Fruit fly (Drosophila melanogaster) Kc167 (cell line): ENCODE measurements around the gene CG9519.

Experiments
- Myc ChIP-seq: fragments of >200 bp; optimal IDR thresholded peaks from 2 replicates; lab custom pipeline; 2017; ENCODE audit warnings: missing external identifiers
- Sin3A ChIP-seq: fragments of >200 bp; optimal IDR thresholded peaks from 2 replicates; lab custom pipeline; 2018; ENCODE audit warnings: missing external identifiers
- h ChIP-seq: fragments of >200 bp; optimal IDR thresholded peaks from 3 replicates; lab custom pipeline; 2018; ENCODE audit warnings: missing external identifiers
- insv ChIP-seq: fragments of >200 bp; optimal IDR thresholded peaks from 3 replicates; lab custom pipeline; 2018; ENCODE audit warnings: missing external identifiers
- psq ChIP-seq: fragments of >200 bp; optimal IDR thresholded peaks from 2 replicates; lab custom pipeline; 2017; ENCODE audit warnings: missing external identifiers
- ttk ChIP-seq: sonication (Bioruptor generic); optimal IDR thresholded peaks from 2 replicates; lab custom pipeline; 2017; ENCODE audit warnings: missing external identifiers

The CG9519 gene

dm6 chrX:14856261-14856660, at the start of gene CG9519:
Gene CG9519 (minus strand): TSS chrX:14856361.
- no peak for TF ChIP-seq ttk (lab: Kevin White, UChicago)
- no peak for TF ChIP-seq Myc
- no peak for TF ChIP-seq psq (lab: Kevin White, UChicago)
- no peak for TF ChIP-seq Sin3A

DNA sequence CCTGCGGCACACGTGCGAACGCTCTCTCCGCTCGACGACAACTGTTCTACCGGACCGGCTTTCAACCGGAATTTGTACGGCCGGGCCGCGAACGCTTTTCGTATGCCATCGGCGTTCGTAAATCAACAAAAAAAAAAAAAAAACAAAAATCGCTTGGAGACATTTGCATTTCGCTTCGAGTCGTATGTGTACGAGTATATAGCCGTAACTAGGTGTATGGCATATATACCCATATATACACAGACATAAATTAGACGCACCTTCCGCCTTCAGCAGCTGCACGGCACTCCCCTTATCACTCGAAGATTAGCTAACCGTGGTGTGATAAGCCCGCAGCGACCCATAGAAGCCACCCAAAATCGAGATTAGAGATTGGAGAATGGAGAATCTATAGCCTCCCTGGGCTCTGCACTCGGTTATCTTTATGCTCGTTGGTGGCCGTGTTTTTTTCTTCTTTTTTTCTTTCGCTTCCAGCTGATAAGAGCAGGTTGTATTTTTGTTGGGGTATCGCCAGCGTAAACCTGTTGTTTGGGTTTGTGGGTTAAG, 49.4 kb upstream of the CG9519 start, which contains the start of gene CG9512:
CG9512 (minus strand) TSS at position 51 of the 546 bp plus-strand sequence.
- TF ChIP-seq ttk (lab: Kevin White, UChicago) (no peak), Sin3A (no peak), h (lab: Kevin White, UChicago) (no peak), Myc (no peak), insv (lab: Kevin White, UChicago) (no peak)

DNA sequence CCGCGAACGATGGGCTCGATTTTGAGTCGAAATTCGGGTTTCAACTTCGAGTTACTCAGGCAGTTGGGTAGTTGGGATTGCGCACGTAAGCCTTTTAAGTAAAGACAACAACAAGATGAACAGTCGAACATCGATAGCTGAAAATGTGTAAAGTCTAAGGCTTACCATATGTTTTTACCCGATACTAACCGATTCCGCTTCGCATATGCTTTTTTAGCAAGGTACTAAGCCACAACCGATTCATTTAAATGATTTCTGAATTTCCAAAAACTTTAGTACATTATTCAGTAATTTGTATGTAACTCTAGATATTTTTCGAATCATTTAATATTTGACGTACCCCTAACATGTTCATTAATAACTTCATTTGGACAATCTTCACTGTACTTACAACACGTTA, 41.4 kb upstream of the CG9519 start:
- TF ChIP-seq Sin3A (no peak), insv (lab: Kevin White, UChicago) (no peak), h (lab: Kevin White, UChicago) (no peak), psq (lab: Kevin White, UChicago) (no peak), Myc (no peak), ttk (lab: Kevin White, UChicago) (no peak)

DNA sequence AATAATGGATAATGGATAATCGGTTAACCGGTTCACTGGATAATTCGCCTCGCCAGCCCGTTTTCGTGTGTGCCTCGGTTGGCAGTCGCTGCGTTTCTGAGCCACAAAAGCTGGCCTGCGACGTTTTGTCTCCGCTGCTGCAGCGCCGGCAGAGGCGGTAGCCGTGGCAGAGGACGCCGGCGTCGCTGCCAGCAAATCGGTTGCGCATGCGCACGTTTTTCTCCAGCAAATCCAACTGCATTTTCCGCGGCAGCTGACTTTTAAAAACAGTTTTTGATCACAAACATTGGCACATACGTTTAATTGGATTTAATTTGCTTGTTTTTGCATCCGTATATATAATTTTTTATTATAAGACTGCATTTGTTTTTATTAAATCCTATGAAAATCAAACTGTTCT, 40.6 kb upstream of the CG9519 start, which contains the start of gene CG9514:
CG9514 (minus strand) TSS at position 101 of the 400 bp plus-strand sequence.
- TF ChIP-seq insv (lab: Kevin White, UChicago) (no peak), h (lab: Kevin White, UChicago) (no peak), Myc (no peak), ttk (lab: Kevin White, UChicago) (no peak), Sin3A (no peak)

dm6 chrX:14896310-14896709, 40.1 kb upstream of the CG9519 start:
- TF ChIP-seq insv (lab: Kevin White, UChicago) (no peak), Sin3A (no peak), h (lab: Kevin White, UChicago) (no peak), ttk (lab: Kevin White, UChicago) (no peak), psq (lab: Kevin White, UChicago) (no peak)

DNA sequence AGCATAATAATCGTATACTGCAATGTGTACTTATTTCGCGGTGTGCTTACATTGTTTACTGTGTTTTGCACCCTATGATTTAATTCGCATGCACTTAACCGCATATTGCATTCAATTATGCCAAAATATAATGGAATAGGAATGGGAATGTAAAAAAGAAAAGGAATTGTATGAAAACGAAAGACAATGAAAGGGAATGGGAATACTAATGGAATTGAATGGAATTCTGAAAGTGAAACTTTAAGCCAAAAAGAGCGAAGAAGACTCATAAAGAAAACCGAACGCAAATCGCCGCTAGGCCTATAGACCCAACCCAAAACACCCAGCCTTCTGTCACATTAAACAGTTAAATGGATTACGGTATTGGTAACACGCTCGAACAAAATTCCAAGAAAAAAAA, 37.7 kb upstream of the CG9519 start:
- no peak for TF ChIP-seq Sin3A
- TF ChIP-seq Myc, result no peak
- no peak for TF ChIP-seq psq (lab: Kevin White, UChicago)
- TF ChIP-seq ttk (lab: Kevin White, UChicago), result no peak
- no peak for TF ChIP-seq h (lab: Kevin White, UChicago)
- TF ChIP-seq insv (lab: Kevin White, UChicago), result no peak

dm6 chrX:14892303-14892702, 36.1 kb upstream of the CG9519 start:
- TF ChIP-seq Myc (no peak), ttk (lab: Kevin White, UChicago) (no peak), psq (lab: Kevin White, UChicago) (no peak), insv (lab: Kevin White, UChicago) (no peak), h (lab: Kevin White, UChicago) (no peak), Sin3A (no peak)

dm6 chrX:14885554-14885953, 29.4 kb upstream of the CG9519 start:
- TF ChIP-seq insv (lab: Kevin White, UChicago), result no peak
- TF ChIP-seq h (lab: Kevin White, UChicago), result no peak
- no peak for TF ChIP-seq ttk (lab: Kevin White, UChicago)

dm6 chrX:14883993-14884392, 27.8 kb upstream of the CG9519 start:
- no peak for TF ChIP-seq insv (lab: Kevin White, UChicago)
- TF ChIP-seq ttk (lab: Kevin White, UChicago), result no peak
- TF ChIP-seq Myc, result no peak
- no peak for TF ChIP-seq h (lab: Kevin White, UChicago)
- no peak for TF ChIP-seq psq (lab: Kevin White, UChicago)
- TF ChIP-seq Sin3A, result no peak

DNA sequence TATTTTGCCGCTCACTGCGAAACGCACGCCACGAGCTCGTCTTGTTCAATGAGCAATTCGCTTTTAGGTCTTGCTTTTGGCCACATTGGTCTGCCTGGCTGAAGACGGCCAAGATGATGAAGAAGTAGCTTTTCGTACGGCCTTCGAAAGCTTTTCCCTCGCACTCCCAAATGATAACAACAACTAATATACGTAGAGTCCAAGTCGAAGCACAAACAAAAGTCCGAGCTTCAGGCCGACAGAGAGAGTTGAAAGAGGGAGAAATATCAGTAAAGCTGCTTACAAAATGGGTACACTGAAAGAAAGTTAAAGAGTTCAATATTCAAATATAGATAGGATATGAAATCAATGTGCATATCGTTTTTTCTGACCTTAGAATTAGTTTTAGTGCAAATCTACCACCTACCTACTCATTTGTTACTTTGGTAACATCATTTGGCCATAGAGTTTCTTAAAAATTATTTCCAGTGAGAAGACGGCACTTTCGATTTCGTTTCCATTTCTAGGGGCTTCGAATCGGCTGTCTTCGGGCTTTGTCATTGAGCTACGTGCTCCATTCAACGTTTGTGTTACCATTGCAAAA, 26.5 kb upstream of the CG9519 start, which contains the start of the genes CG45064 and CG45065:
CG45064 (minus strand) TSS at position 51 of the 583 bp plus-strand sequence.
CG45065 (minus strand) TSS at position 51 of the 583 bp plus-strand sequence.
- TF ChIP-seq Sin3A (no peak), insv (lab: Kevin White, UChicago) (no peak), h (lab: Kevin White, UChicago) (no peak), Myc (no peak), psq (lab: Kevin White, UChicago) (no peak), ttk (lab: Kevin White, UChicago) (no peak)

DNA sequence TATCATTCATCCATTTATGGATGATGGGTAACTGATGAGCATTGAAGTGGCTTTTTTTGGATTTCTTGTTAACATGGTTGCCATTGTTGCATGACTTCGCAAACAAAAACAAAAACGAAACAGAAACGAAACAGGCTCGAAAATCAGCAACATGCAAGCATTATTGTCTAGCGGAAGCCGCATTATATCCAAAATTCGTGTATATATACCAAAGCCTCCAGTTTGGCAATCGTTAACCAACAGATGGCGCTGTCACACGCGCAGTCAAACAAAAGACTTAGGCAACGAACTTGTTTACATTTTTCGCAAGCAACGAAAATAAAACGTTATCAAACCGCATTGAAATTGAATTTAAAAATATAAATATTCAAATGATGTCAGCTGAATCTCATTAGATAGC, 22.8 kb upstream of the CG9519 start:
- no peak for TF ChIP-seq ttk (lab: Kevin White, UChicago)
- no peak for TF ChIP-seq Sin3A
- TF ChIP-seq Myc, result no peak
- no peak for TF ChIP-seq psq (lab: Kevin White, UChicago)
- TF ChIP-seq insv (lab: Kevin White, UChicago), result no peak
- TF ChIP-seq h (lab: Kevin White, UChicago), result no peak

DNA sequence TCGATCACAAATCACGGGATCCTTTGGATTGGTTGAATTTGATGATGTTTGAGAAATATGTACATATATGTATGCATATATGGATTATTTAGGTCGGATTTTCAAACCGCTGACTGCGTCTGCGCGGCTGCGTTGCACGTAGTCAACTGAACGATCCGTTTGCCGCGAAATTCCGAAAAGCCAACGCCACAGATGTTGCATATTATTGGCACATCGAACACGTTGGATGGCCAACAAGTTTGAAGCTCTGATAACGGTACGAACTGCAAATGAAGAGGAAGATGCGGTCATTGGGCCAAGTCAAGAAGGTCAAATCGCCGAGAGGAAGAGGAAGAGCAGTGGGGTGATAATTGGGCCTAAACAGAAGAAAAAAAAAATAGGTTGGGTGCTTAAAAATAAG, 14.9 kb upstream of the CG9519 start, which contains the start of gene CG9518:
CG9518 (minus strand) TSS at position 154 of the 400 bp plus-strand sequence.
- TF ChIP-seq psq (lab: Kevin White, UChicago) (no peak), insv (lab: Kevin White, UChicago) (no peak), Sin3A (no peak), h (lab: Kevin White, UChicago) (no peak), ttk (lab: Kevin White, UChicago) (no peak), Myc (no peak)
